Worm (Caenorhabditis elegans) whole organism, L1 larva: ENCODE data around the gene flp-28.

Source experiments
- ama-1 ChIP-seq: fragments of 150-350 bp; optimal IDR thresholded peaks from 2 replicates; lab custom pipeline; 2014
- ceh-63 ChIP-seq: fragments of 200-800 bp; sonication (Bioruptor generic); optimal IDR thresholded peaks from 2 replicates; lab custom pipeline; 2018; ENCODE audit warnings: mild to moderate bottlenecking, missing genetic modification characterization, missing compliant biosample characterization
- ces-1 ChIP-seq: fragments of 150-350 bp; optimal IDR thresholded peaks from 2 replicates; lab custom pipeline; 2014; ENCODE audit warnings: missing biosample characterization, missing genetic modification reagents, missing genetic modification characterization
- fkh-4 ChIP-seq: sonication (generic microtip); optimal IDR thresholded peaks from 2 replicates; lab custom pipeline; 2016; ENCODE audit warnings: missing compliant biosample characterization, missing genetic modification characterization, borderline replicate concordance
- lin-39 ChIP-seq: fragments of 150-350 bp; optimal IDR thresholded peaks from 2 replicates; lab custom pipeline; 2014; ENCODE audit warnings: missing biosample characterization, missing genetic modification reagents, missing genetic modification characterization
- mef-2 ChIP-seq: fragments of 150-350 bp; optimal IDR thresholded peaks from 2 replicates; lab custom pipeline; 2014; ENCODE audit warnings: missing biosample characterization, missing genetic modification characterization
- nhr-11 ChIP-seq: fragments of 150-350 bp; optimal IDR thresholded peaks from 2 replicates; lab custom pipeline; 2014; ENCODE audit warnings: missing biosample characterization, missing genetic modification characterization
- nhr-76 ChIP-seq: sonication (generic microtip); optimal IDR thresholded peaks from 2 replicates; lab custom pipeline; 2017; ENCODE audit warnings: missing biosample characterization, missing genetic modification characterization
- pag-3 ChIP-seq: sonication (generic microtip); optimal IDR thresholded peaks from 2 replicates; lab custom pipeline; 2017; ENCODE audit warnings: missing genetic modification characterization, mild to moderate bottlenecking, missing compliant biosample characterization, antibody characterized with exemption, borderline replicate concordance; ENCODE audit not compliant: insufficient read depth
- skn-1 ChIP-seq: fragments of 150-350 bp; optimal IDR thresholded peaks from 2 replicates; lab custom pipeline; 2014; ENCODE audit warnings: missing biosample characterization, missing genetic modification characterization
- snpc-4 ChIP-seq: fragments of 150-350 bp; optimal IDR thresholded peaks from 2 replicates; lab custom pipeline; 2014; ENCODE audit warnings: missing biosample characterization, missing genetic modification characterization
- swsn-7 ChIP-seq: sonication (generic microtip); optimal IDR thresholded peaks from 2 replicates; lab custom pipeline; 2016; ENCODE audit warnings: missing genetic modification characterization, missing compliant biosample characterization
- unc-62 ChIP-seq: fragments of 150-350 bp; optimal IDR thresholded peaks from 2 replicates; lab custom pipeline; 2014; ENCODE audit warnings: missing biosample characterization, missing genetic modification reagents, missing genetic modification characterization
- ztf-11 ChIP-seq, 2 experiments: sonication (generic microtip); optimal IDR thresholded peaks; 2 replicates each; lab custom pipeline; 2016 to 2017; ENCODE audit warnings: missing genetic modification characterization in 2 of 2, missing biosample characterization in 1 of 2, missing compliant biosample characterization in 1 of 2

- no peak for TF ChIP-seq nhr-11
- TF ChIP-seq swsn-7 (tag; lab: Kevin White, UChicago) = no peak
- TF ChIP-seq lin-39 (tag; lab: Kevin White, UChicago) = no peak
- no peak for TF ChIP-seq snpc-4 (tag; lab: Kevin White, UChicago)
- TF ChIP-seq ces-1 (GFP tag; lab: Kevin White, UChicago) = no peak
- TF ChIP-seq fkh-4 (tag; lab: Kevin White, UChicago) = no peak
- TF ChIP-seq ceh-63 = no peak
- TF ChIP-seq ama-1 (lab: Kevin White, UChicago) = no peak
- TF ChIP-seq unc-62 (GFP tag; lab: Kevin White, UChicago) = no peak
- no peak for TF ChIP-seq skn-1
- TF ChIP-seq ztf-11 (tag; optimal IDR thresholded peaks at IDR 0.05; lab: Kevin White, UChicago) = no peak
- TF ChIP-seq mef-2 = no peak
- TF ChIP-seq nhr-76 (tag; lab: Kevin White, UChicago) = no peak
- no peak for TF ChIP-seq pag-3
Observed at ce11 chrX:10095145-10095544, 7.4 kb upstream of the flp-28 start, which contains the start of gene flp-2.
